Worm (Caenorhabditis elegans): ENCODE data around the gene Y46H3D.8.

- TF ChIP-seq cog-1 (tag; optimal IDR thresholded peaks at IDR 0.05) (no peak), ref-1 (GFP tag; conservative IDR thresholded peaks at IDR 0.05) (no peak)
Measured at ce11 chrV:1666904-1667303, 35.9 kb upstream of the Y46H3D.8 start, which contains the start of gene K04F1.8.
